Worm (Caenorhabditis elegans) whole organism, midembryonic: ENCODE results near the gene fbxb-103.

ENCODE experiments used
- T22C8.4 ChIP-seq: fragments of 200-800 bp; sonication (Bioruptor generic); IDR thresholded peaks from 2 replicates; pipeline ENCODE4 v1.3.6; 2022; ENCODE audit warnings: missing genetic modification characterization, missing compliant biosample characterization
- cog-1 ChIP-seq: sonication (generic microtip); optimal IDR thresholded peaks from 2 replicates; lab custom pipeline; 2016; ENCODE audit warnings: missing genetic modification characterization, missing compliant biosample characterization
- flt-1 ChIP-seq: fragments of 200-800 bp; sonication (Bioruptor generic); IDR thresholded peaks from 2 replicates; pipeline ENCODE4 v1.3.6; 2022; ENCODE audit warnings: missing genetic modification characterization, missing compliant biosample characterization
- klf-2 ChIP-seq: fragments of 200-800 bp; sonication (Bioruptor generic); conservative IDR thresholded peaks from 2 replicates; pipeline ENCODE4 v1.3.6; 2022; ENCODE audit warnings: missing genetic modification reagents, missing genetic modification characterization, missing compliant biosample characterization
- med-1 ChIP-seq: sonication (generic microtip); optimal IDR thresholded peaks from 2 replicates; lab custom pipeline; 2017; ENCODE audit warnings: missing genetic modification characterization, mild to moderate bottlenecking, missing compliant biosample characterization, antibody characterized with exemption, missing genetic modification reagents; ENCODE audit not compliant: insufficient read depth
- ref-1 ChIP-seq: fragments of 200-800 bp; sonication (Bioruptor generic); conservative IDR thresholded peaks from 2 replicates; pipeline ENCODE4 v1.3.6; 2022; ENCODE audit warnings: missing genetic modification reagents, missing genetic modification characterization, missing compliant biosample characterization
- tab-1 ChIP-seq: fragments of 200-800 bp; sonication (Bioruptor generic); IDR thresholded peaks from 2 replicates; pipeline ENCODE4 v1.3.6; 2022; ENCODE audit warnings: missing genetic modification characterization, missing compliant biosample characterization
- ztf-23 ChIP-seq: fragments of 200-800 bp; sonication (Bioruptor generic); IDR thresholded peaks from 2 replicates; pipeline ENCODE4 v1.3.6; 2022; ENCODE audit warnings: missing genetic modification reagents, missing genetic modification characterization, missing compliant biosample characterization
- ztf-29 ChIP-seq: fragments of 200-800 bp; sonication (Bioruptor generic); IDR thresholded peaks from 2 replicates; pipeline ENCODE4 v1.3.6; 2022; ENCODE audit warnings: missing genetic modification reagents, missing genetic modification characterization, missing compliant biosample characterization

The fbxb-103 gene

ce11 chrII:3906615-3907190 is at the start of gene fbxb-103, which contains the start of gene F53C3.11:
TSS of gene fbxb-103 (plus strand) at chrII:3907140.
TSS of gene F53C3.11 (minus strand) at chrII:3906715.
- TF ChIP-seq ref-1 (GFP tag; lab: Robert Waterston, UW): no peak
- TF ChIP-seq flt-1 (GFP tag; lab: Robert Waterston, UW): no peak
- no peak for TF ChIP-seq med-1
- TF ChIP-seq cog-1 (tag; lab: Kevin White, UChicago): no peak
- TF ChIP-seq klf-2 (GFP tag; lab: Robert Waterston, UW): no peak
- no peak for TF ChIP-seq tab-1
- no peak for TF ChIP-seq ztf-29 (GFP tag; lab: Robert Waterston, UW)
- no peak for TF ChIP-seq ztf-23 (GFP tag; lab: Robert Waterston, UW)
- TF ChIP-seq T22C8.4 (GFP tag; lab: Robert Waterston, UW): no peak

- no peak for TF ChIP-seq ztf-29 (GFP tag; lab: Robert Waterston, UW)
- TF ChIP-seq ref-1 (GFP tag; lab: Robert Waterston, UW): no peak
- TF ChIP-seq T22C8.4 (GFP tag; lab: Robert Waterston, UW): no peak
- no peak for TF ChIP-seq cog-1 (tag; lab: Kevin White, UChicago)
- no peak for TF ChIP-seq tab-1
- TF ChIP-seq flt-1 (GFP tag; lab: Robert Waterston, UW): no peak
- no peak for TF ChIP-seq klf-2 (GFP tag; lab: Robert Waterston, UW)
- no peak for TF ChIP-seq med-1
- TF ChIP-seq ztf-23 (GFP tag; lab: Robert Waterston, UW): no peak
Observed at ce11 chrII:3860826-3861225, 46.1 kb upstream of the fbxb-103 start, which contains the start of gene oac-11. TSS of gene oac-11 (minus strand) at chrII:3860926.

ce11 chrII:3862053-3862452 is 44.9 kb upstream of the fbxb-103 start:
- TF ChIP-seq klf-2 (GFP tag; lab: Robert Waterston, UW) (no peak), cog-1 (tag; lab: Kevin White, UChicago) (no peak), ztf-29 (GFP tag; lab: Robert Waterston, UW) (no peak), tab-1 (no peak), flt-1 (GFP tag; lab: Robert Waterston, UW) (no peak), ztf-23 (GFP tag; lab: Robert Waterston, UW) (no peak), med-1 (no peak), ref-1 (GFP tag; lab: Robert Waterston, UW) (no peak), T22C8.4 (GFP tag; lab: Robert Waterston, UW) (no peak)

ce11 chrII:3864652-3865051 is 42.3 kb upstream of the fbxb-103 start, which contains the start of gene nhr-261:
TSS of gene nhr-261 (minus strand) at chrII:3864752.
- TF ChIP-seq cog-1 (tag; lab: Kevin White, UChicago) (no peak), med-1 (no peak), ref-1 (GFP tag; lab: Robert Waterston, UW) (no peak), flt-1 (GFP tag; lab: Robert Waterston, UW) (no peak), T22C8.4 (GFP tag; lab: Robert Waterston, UW) (no peak), ztf-23 (GFP tag; lab: Robert Waterston, UW) (no peak), klf-2 (GFP tag; lab: Robert Waterston, UW) (no peak), tab-1 (no peak), ztf-29 (GFP tag; lab: Robert Waterston, UW) (no peak)

ce11 chrII:3869601-3870000 is 37.3 kb upstream of the fbxb-103 start, which contains the start of gene oac-10:
TSS of gene oac-10 (plus strand) at chrII:3869901.
- TF ChIP-seq med-1 (no peak), ref-1 (GFP tag; lab: Robert Waterston, UW) (no peak), klf-2 (GFP tag; lab: Robert Waterston, UW) (no peak), T22C8.4 (GFP tag; lab: Robert Waterston, UW) (no peak), flt-1 (GFP tag; lab: Robert Waterston, UW) (no peak), cog-1 (tag; lab: Kevin White, UChicago) (no peak), ztf-29 (GFP tag; lab: Robert Waterston, UW) (no peak), tab-1 (no peak), ztf-23 (GFP tag; lab: Robert Waterston, UW) (no peak)

- TF ChIP-seq T22C8.4 (GFP tag; lab: Robert Waterston, UW): no peak
- no peak for TF ChIP-seq flt-1 (GFP tag; lab: Robert Waterston, UW)
- TF ChIP-seq ref-1 (GFP tag; lab: Robert Waterston, UW): no peak
- no peak for TF ChIP-seq ztf-29 (GFP tag; lab: Robert Waterston, UW)
- TF ChIP-seq med-1: no peak
- no peak for TF ChIP-seq cog-1 (tag; lab: Kevin White, UChicago)
- no peak for TF ChIP-seq tab-1
- no peak for TF ChIP-seq klf-2 (GFP tag; lab: Robert Waterston, UW)
- TF ChIP-seq ztf-23 (GFP tag; lab: Robert Waterston, UW): no peak
Observed at ce11 chrII:3877127-3877526, 29.8 kb upstream of the fbxb-103 start, which contains the start of gene nep-3. TSS of gene nep-3 (minus strand) at chrII:3877227.

ce11 chrII:3877874-3878273 is 29.1 kb upstream of the fbxb-103 start, which contains the start of gene sdz-7:
TSS of gene sdz-7 (minus strand) at chrII:3877974.
- TF ChIP-seq flt-1 (GFP tag; lab: Robert Waterston, UW) (no peak), tab-1 (no peak), T22C8.4 (GFP tag; lab: Robert Waterston, UW) (no peak), med-1 (no peak), ztf-23 (GFP tag; lab: Robert Waterston, UW) (no peak), cog-1 (tag; lab: Kevin White, UChicago) (no peak), klf-2 (GFP tag; lab: Robert Waterston, UW) (no peak), ztf-29 (GFP tag; lab: Robert Waterston, UW) (no peak), ref-1 (GFP tag; lab: Robert Waterston, UW) (no peak)

- TF ChIP-seq ref-1 (GFP tag; lab: Robert Waterston, UW) (no peak), tab-1 (no peak), ztf-23 (GFP tag; lab: Robert Waterston, UW) (no peak), T22C8.4 (GFP tag; lab: Robert Waterston, UW) (no peak), flt-1 (GFP tag; lab: Robert Waterston, UW) (no peak), med-1 (no peak), ztf-29 (GFP tag; lab: Robert Waterston, UW) (no peak), cog-1 (tag; lab: Kevin White, UChicago) (no peak), klf-2 (GFP tag; lab: Robert Waterston, UW) (no peak)
Observed at ce11 chrII:3878330-3878729, 28.6 kb upstream of the fbxb-103 start, which contains the start of gene srh-250. TSS of gene srh-250 (plus strand) at chrII:3878630.

- no peak for TF ChIP-seq tab-1
- no peak for TF ChIP-seq cog-1 (tag; lab: Kevin White, UChicago)
- no peak for TF ChIP-seq flt-1 (GFP tag; lab: Robert Waterston, UW)
- TF ChIP-seq ztf-23 (GFP tag; lab: Robert Waterston, UW): no peak
- no peak for TF ChIP-seq ref-1 (GFP tag; lab: Robert Waterston, UW)
- no peak for TF ChIP-seq ztf-29 (GFP tag; lab: Robert Waterston, UW)
- TF ChIP-seq T22C8.4 (GFP tag; lab: Robert Waterston, UW): no peak
- no peak for TF ChIP-seq med-1
Observed at ce11 chrII:3879945-3880344, 27.0 kb upstream of the fbxb-103 start, which contains the start of gene nhr-166. TSS of gene nhr-166 (plus strand) at chrII:3880245.
